Fruit fly (Drosophila melanogaster): ENCODE results near the gene Polr2A.

Gene Polr2A

DNA sequence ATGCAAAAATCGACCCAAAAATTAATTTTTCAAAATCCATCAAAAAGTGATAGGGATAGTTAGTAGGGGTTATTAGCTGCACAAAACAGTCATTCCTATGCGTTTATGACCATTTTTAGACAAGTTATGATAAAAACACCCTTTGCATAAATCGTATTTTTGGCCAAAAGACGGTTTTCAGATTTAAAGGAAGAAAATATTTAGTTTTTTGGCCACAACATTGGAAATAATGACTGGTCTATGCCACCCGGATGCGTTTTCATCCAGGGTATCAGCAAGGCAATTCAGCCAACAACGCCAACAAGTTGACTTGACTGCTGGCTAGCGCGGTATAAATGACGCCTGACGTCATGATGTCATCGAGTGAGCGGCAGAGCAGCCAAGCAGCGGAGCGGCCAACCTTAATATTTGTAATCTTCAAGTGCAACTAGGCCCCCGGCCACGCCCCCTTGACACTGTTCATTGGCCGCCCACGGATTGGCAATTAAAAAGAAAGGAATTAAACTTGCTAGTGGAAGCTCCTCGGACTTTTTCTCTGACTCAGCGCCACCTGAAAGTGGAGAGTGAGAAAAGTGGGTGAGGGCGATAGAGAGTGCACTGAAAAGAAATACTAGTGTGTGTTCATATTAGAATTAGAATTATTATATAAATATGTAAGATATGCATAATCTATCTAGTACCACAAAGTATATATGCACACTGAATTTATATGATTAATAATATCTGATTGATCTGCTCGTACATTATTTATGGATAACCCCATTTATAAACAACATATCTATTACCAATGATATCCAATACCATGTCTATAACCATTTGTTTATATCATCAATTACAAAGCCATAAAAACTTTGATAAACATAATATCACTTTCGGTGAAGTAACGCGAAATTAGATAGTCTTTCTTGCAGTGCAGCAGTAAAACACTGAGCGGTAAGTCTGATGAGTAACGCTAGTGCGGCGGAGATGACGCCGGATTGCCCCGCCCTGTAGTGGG is 10.1 kb downstream of the Polr2A start (continued):
- peak; percentile 88 for TF ChIP-seq Hmr (GFP tag; optimal IDR thresholded peaks at IDR 0.05)
- TF ChIP-seq dm (GFP tag; optimal IDR thresholded peaks at IDR 0.05), result peak; percentile 5
- TF ChIP-seq pum (GFP tag; optimal IDR thresholded peaks at IDR 0.05), result no peak
- peak; percentile 74 for TF ChIP-seq CrebB (tag; optimal IDR thresholded peaks at IDR 0.05)
- peak; percentile 85 for TF ChIP-seq Ssrp (tag; optimal IDR thresholded peaks at IDR 0.05)
- TF ChIP-seq Eip74EF (GFP tag; optimal IDR thresholded peaks at IDR 0.05), result peak in 1 of 2 experiments; percentile 91
- peak; percentile 88 for TF ChIP-seq CG17359 (tag; optimal IDR thresholded peaks at IDR 0.05)
- TF ChIP-seq kni (GFP tag; optimal IDR thresholded peaks at IDR 0.05), result peak; percentile 58
- peak; percentile 91 for TF ChIP-seq CG10147 (GFP tag; optimal IDR thresholded peaks at IDR 0.05)
- TF ChIP-seq CG9727 (GFP tag; optimal IDR thresholded peaks at IDR 0.05), result peak; percentile 87
- peak; percentile 79 for TF ChIP-seq sqz (GFP tag; optimal IDR thresholded peaks at IDR 0.05)
- TF ChIP-seq CG7928 (GFP tag; optimal IDR thresholded peaks at IDR 0.05), result peak; percentile 20
- TF ChIP-seq pzg (GFP tag; optimal IDR thresholded peaks at IDR 0.05), result no peak
- no peak; the same call in 1 of the 2 replicates for TF ChIP-seq NFAT (GFP tag; IDR thresholded peaks at IDR 0.05)
- TF ChIP-seq chinmo (GFP tag; IDR thresholded peaks at IDR 0.05; ENCODE audit: partially characterized antibody), result peak; percentile 87; the same call in 3 of the 4 replicates
- TF ChIP-seq Sox100B (GFP tag; optimal IDR thresholded peaks at IDR 0.05), result no peak
- TF ChIP-seq CG1792 (GFP tag; optimal IDR thresholded peaks at IDR 0.05), result no peak
- TF ChIP-seq CG11504 (tag; optimal IDR thresholded peaks at IDR 0.05), result peak; percentile 94
- peak; percentile 77 for TF ChIP-seq salm (tag; optimal IDR thresholded peaks at IDR 0.05)
- TF ChIP-seq lov (optimal IDR thresholded peaks at IDR 0.05), result no peak
- no peak for TF ChIP-seq lov (GFP tag; IDR thresholded peaks at IDR 0.05)
- peak; percentile 60; the same call in 2 of the 3 replicates for TF ChIP-seq CG7357 (GFP tag; IDR thresholded peaks at IDR 0.05)
- peak; percentile 48; the same call in 1 of the 2 replicates for TF ChIP-seq CG32767 (GFP tag; IDR thresholded peaks at IDR 0.05)
- TF ChIP-seq dan (GFP tag; IDR thresholded peaks at IDR 0.05), result no peak
- peak; percentile 81 for TF ChIP-seq run (tag; optimal IDR thresholded peaks at IDR 0.05)
- no peak for TF ChIP-seq CG17912 (GFP tag; optimal IDR thresholded peaks at IDR 0.05)
- peak; percentile 31 for TF ChIP-seq CG7786 (GFP tag; optimal IDR thresholded peaks at IDR 0.05)
- no peak for TF ChIP-seq emc (GFP tag; optimal IDR thresholded peaks at IDR 0.05)
- peak; percentile 62; the same call in 1 of the 2 replicates for TF ChIP-seq vvl (GFP tag; IDR thresholded peaks at IDR 0.05)
- peak; percentile 92 for TF ChIP-seq CG15269 (tag; optimal IDR thresholded peaks at IDR 0.05)
- peak; percentile 78 for TF ChIP-seq CG3407 (GFP tag; optimal IDR thresholded peaks at IDR 0.05)
- no peak for TF ChIP-seq CG16813 (GFP tag; IDR thresholded peaks at IDR 0.05; ENCODE audit: partially characterized antibody)
- no peak for TF ChIP-seq CG17568 (GFP tag; optimal IDR thresholded peaks at IDR 0.05)
- peak; percentile 85 for TF ChIP-seq CG6854 (GFP tag; optimal IDR thresholded peaks at IDR 0.05)
- peak; percentile 91 for TF ChIP-seq CG13424 (tag; optimal IDR thresholded peaks at IDR 0.05)
- TF ChIP-seq E2f1 (GFP tag; IDR thresholded peaks at IDR 0.05), result peak; percentile 42
- TF ChIP-seq ci (GFP tag; IDR thresholded peaks at IDR 0.05), result no peak
- peak; percentile 82 for TF ChIP-seq Hand (GFP tag; optimal IDR thresholded peaks at IDR 0.05)
- TF ChIP-seq CG16863 (GFP tag; optimal IDR thresholded peaks at IDR 0.05), result no peak
- no peak for TF ChIP-seq CG7271 (tag; optimal IDR thresholded peaks at IDR 0.05)
- TF ChIP-seq CG4730 (GFP tag; IDR thresholded peaks at IDR 0.05), result peak; percentile 39; the same call in 1 of the 2 replicates
- no peak for TF ChIP-seq NC2α (GFP tag; optimal IDR thresholded peaks at IDR 0.05)
- TF ChIP-seq CG3281 (GFP tag; optimal IDR thresholded peaks at IDR 0.05), result peak; percentile 91
- TF ChIP-seq ab (GFP tag; optimal IDR thresholded peaks at IDR 0.05), result no peak
- peak; percentile 48; the same call in 2 of the 3 replicates for TF ChIP-seq CG14050 (GFP tag; IDR thresholded peaks at IDR 0.05)
- TF ChIP-seq wek (GFP tag; optimal IDR thresholded peaks at IDR 0.05), result peak; percentile 23
- no peak for TF ChIP-seq CG9797 (GFP tag; optimal IDR thresholded peaks at IDR 0.05)

Data from whole organism, embryonic.